Worm (Caenorhabditis elegans) whole organism, L2 larva: ENCODE data around the gene fbxa-56.

Experiments used
- crh-2 ChIP-seq: sonication (generic microtip); optimal IDR thresholded peaks from 2 replicates; lab custom pipeline; 2017; ENCODE audit warnings: missing biosample characterization, missing genetic modification characterization
- gmeb-1 ChIP-seq: fragments of 150-350 bp; optimal IDR thresholded peaks from 2 replicates; lab custom pipeline; 2014; ENCODE audit warnings: missing biosample characterization, missing genetic modification characterization
- nhr-11 ChIP-seq: fragments of 150-350 bp; optimal IDR thresholded peaks from 2 replicates; lab custom pipeline; 2014; ENCODE audit warnings: missing biosample characterization, missing genetic modification characterization
- nhr-237 ChIP-seq: fragments of 150-350 bp; optimal IDR thresholded peaks from 2 replicates; lab custom pipeline; 2014; ENCODE audit warnings: missing biosample characterization, missing genetic modification characterization
- unc-55 ChIP-seq: fragments of 150-350 bp; sonication (generic microtip); optimal IDR thresholded peaks from 3 replicates; lab custom pipeline; 2014; ENCODE audit warnings: missing biosample characterization, missing genetic modification reagents, missing genetic modification characterization
- unc-62 ChIP-seq: fragments of 150-350 bp; optimal IDR thresholded peaks from 2 replicates; lab custom pipeline; 2014; ENCODE audit warnings: missing biosample characterization, missing genetic modification reagents, missing genetic modification characterization

DNA sequence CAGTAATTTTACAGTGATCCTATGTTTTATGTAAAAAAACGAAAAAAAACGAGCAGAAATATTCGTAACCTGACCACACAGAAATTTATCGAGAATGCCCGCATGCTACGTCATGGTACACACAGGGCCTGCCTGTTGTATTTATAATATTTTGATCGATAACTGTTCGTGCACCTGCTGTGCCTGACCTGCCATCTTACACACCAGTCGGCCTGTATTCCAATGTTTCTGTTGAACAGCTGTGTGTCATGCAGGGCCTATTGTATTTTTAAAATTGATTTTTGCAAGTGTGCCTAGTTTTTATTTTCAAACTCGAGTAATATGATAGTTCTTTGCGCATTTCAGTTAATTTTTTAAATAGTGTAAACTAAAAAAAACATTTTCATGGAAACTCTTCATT lies 28.4 kb upstream of the fbxa-56 start:
- TF ChIP-seq nhr-237 (tag; lab: Kevin White, UChicago) (no peak), unc-55 (GFP tag; lab: Kevin White, UChicago) (no peak), unc-62 (GFP tag; lab: Kevin White, UChicago) (no peak), nhr-11 (tag; lab: Kevin White, UChicago) (no peak), gmeb-1 (tag; lab: Kevin White, UChicago) (no peak), crh-2 (no peak)
